Worm (Caenorhabditis elegans) whole organism, L3 larva: ENCODE data around the gene sph-1.

Source experiments
- ama-1 ChIP-seq: fragments of 150-350 bp; optimal IDR thresholded peaks from 2 replicates; lab custom pipeline; 2018
- egl-5 ChIP-seq: fragments of 150-350 bp; optimal IDR thresholded peaks from 2 replicates; lab custom pipeline; 2017; ENCODE audit warnings: missing biosample characterization, missing genetic modification reagents, missing genetic modification characterization, inconsistent platforms
- nhr-23 ChIP-seq: fragments of 150-350 bp; optimal IDR thresholded peaks from 2 replicates; lab custom pipeline; 2014; ENCODE audit warnings: missing biosample characterization, missing genetic modification reagents, missing genetic modification characterization

DNA sequence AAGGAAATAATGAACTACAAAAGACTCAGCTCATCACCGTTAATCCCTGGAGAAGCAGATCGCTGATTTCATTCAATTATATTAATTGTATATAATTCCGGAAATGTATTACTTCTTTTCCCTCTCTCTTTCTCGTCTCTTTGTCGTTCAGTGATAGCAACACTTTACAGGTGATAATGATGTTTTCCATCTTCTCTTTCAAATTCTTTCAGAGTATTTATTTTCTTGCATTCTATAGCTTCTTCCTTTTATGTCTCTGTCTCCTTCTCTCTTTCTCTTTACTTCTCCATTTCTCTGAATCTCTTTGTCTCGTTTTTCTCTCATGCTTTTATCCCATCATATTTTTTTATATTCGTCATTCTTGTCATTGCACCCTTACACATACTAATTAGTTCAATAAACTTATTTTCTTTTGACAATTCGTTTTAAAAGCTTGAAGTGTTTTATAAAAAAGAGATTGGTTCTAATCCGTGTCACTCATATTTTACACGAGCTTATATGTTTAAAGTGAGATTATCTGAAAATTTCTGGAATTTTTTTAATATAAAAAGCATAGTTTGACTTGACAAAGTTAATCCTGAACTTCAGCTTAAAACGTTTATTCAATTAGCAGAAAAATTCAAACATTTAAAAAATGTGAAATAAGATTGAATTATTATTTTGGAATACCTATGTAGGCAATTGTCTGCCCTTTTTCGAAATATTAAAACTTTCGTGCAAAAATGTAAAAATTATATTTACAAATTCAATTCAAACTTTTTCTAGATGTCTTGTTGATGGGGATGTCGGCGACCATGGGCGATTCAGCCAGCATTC lies 9.6 kb upstream of the sph-1 start, which contains the start of gene pmk-2:
- no peak for TF ChIP-seq egl-5 (tag; lab: Kevin White, UChicago)
- TF ChIP-seq ama-1 (lab: Kevin White, UChicago) = no peak
- no peak for TF ChIP-seq nhr-23 (tag; lab: Kevin White, UChicago)
